Fruit fly (Drosophila melanogaster) whole organism, wandering third instar larva: Measurements from ENCODE around the gene CG13117.
A peak's percentile ranks its signal among the peaks of the same experiment; 100 is the strongest.

Experiments used
- CG32264 ChIP-seq: fragments of 200-800 bp; sonication (Bioruptor generic); optimal IDR thresholded peaks from 2 replicates; lab custom pipeline; 2016; ENCODE audit warnings: missing biosample characterization, missing genetic modification characterization
- CG9705 ChIP-seq: fragments of 200-800 bp; sonication (Bioruptor generic); optimal IDR thresholded peaks from 2 replicates; lab custom pipeline; 2018; ENCODE audit warnings: missing biosample characterization, mild to moderate bottlenecking, missing genetic modification characterization
- CrebA ChIP-seq: fragments of 200-800 bp; sonication (Bioruptor generic); optimal IDR thresholded peaks from 2 replicates; lab custom pipeline; 2016; ENCODE audit warnings: missing biosample characterization, mild to moderate bottlenecking, missing genetic modification characterization, borderline replicate concordance
- Dfd ChIP-seq: fragments of >200 bp; optimal IDR thresholded peaks from 2 replicates; lab custom pipeline; 2017; ENCODE audit warnings: missing biosample characterization, missing genetic modification characterization
- Dif ChIP-seq: fragments of 200-275, 200-300 bp; sonication (Bioruptor generic); optimal IDR thresholded peaks from 2 replicates; lab custom pipeline; 2018; ENCODE audit warnings: missing biosample characterization, missing genetic modification characterization; ENCODE audit not compliant: partially characterized antibody
- GATAd ChIP-seq: sonication (Bioruptor generic); optimal IDR thresholded peaks from 2 replicates; lab custom pipeline; 2016; ENCODE audit warnings: missing biosample characterization, missing genetic modification characterization
- HLH106 ChIP-seq: fragments of 200-800 bp; optimal IDR thresholded peaks from 3 replicates; lab custom pipeline; 2019; ENCODE audit warnings: missing biosample characterization, mild to moderate bottlenecking, missing genetic modification characterization, moderate library complexity
- Hnf4 ChIP-seq: fragments of 200-800 bp; sonication (Bioruptor generic); optimal IDR thresholded peaks from 2 replicates; lab custom pipeline; 2016; ENCODE audit warnings: missing biosample characterization, mild to moderate bottlenecking, missing genetic modification characterization
- Hr83 ChIP-seq: fragments of 200-300 bp; sonication (Bioruptor generic); optimal IDR thresholded peaks from 2 replicates; lab custom pipeline; 2016; ENCODE audit warnings: missing biosample characterization, mild to moderate bottlenecking, missing genetic modification characterization, moderate library complexity; ENCODE audit not compliant: poor library complexity, severe bottlenecking
- Jra ChIP-seq: sonication (Bioruptor generic); optimal IDR thresholded peaks from 2 replicates; lab custom pipeline; 2016; ENCODE audit warnings: missing biosample characterization, missing genetic modification characterization
- Mio ChIP-seq: sonication (Bioruptor generic); optimal IDR thresholded peaks from 2 replicates; lab custom pipeline; 2016; ENCODE audit warnings: missing biosample characterization, missing genetic modification characterization
- Myc ChIP-seq: fragments of >200 bp; optimal IDR thresholded peaks from 2 replicates; lab custom pipeline; 2017
- N ChIP-seq: fragments of >200 bp; optimal IDR thresholded peaks from 2 replicates; lab custom pipeline; 2018; ENCODE audit warnings: missing biosample characterization, missing external identifiers, missing genetic modification characterization
- OdsH ChIP-seq: fragments of 200-800 bp; sonication (Bioruptor generic); optimal IDR thresholded peaks from 2 replicates; lab custom pipeline; 2016; ENCODE audit warnings: missing biosample characterization, mild to moderate bottlenecking, missing genetic modification characterization
- Rel ChIP-seq, 2 experiments: fragments of 200-800 bp; sonication (Bioruptor generic) in 1 of 2; optimal IDR thresholded peaks; 2 replicates in 1 of 2; 3 replicates in 1 of 2; lab custom pipeline; 2016 to 2019; ENCODE audit warnings: mild to moderate bottlenecking in 2 of 2, missing biosample characterization in 2 of 2, missing genetic modification characterization in 2 of 2, moderate library complexity in 1 of 2
- Sp1 ChIP-seq: fragments of 200-800 bp; sonication (Bioruptor generic); optimal IDR thresholded peaks from 3 replicates; lab custom pipeline; 2019; ENCODE audit warnings: missing biosample characterization, mild to moderate bottlenecking, missing genetic modification characterization, moderate library complexity
- Vsx2 ChIP-seq: fragments of 200-300, 225-300 bp; sonication (Bioruptor generic); optimal IDR thresholded peaks from 2 replicates; lab custom pipeline; 2018; ENCODE audit warnings: missing biosample characterization, missing genetic modification characterization; ENCODE audit not compliant: partially characterized antibody
- br ChIP-seq: fragments of 200-800 bp; sonication (Bioruptor generic); optimal IDR thresholded peaks from 2 replicates; lab custom pipeline; 2016; ENCODE audit warnings: missing biosample characterization, missing genetic modification characterization
- brk ChIP-seq: fragments of 200-800 bp; sonication (Bioruptor generic); optimal IDR thresholded peaks from 2 replicates; lab custom pipeline; 2016; ENCODE audit warnings: missing biosample characterization, mild to moderate bottlenecking, missing genetic modification characterization
- dl ChIP-seq, 2 experiments: fragments of 175-275, 200-275 bp in 1 of 2; fragments of 200-275 bp in 1 of 2; sonication (Bioruptor generic); optimal IDR thresholded peaks; lab custom pipeline; 2018; ENCODE audit warnings: mild to moderate bottlenecking in 2 of 2, missing biosample characterization in 2 of 2, missing genetic modification characterization in 2 of 2, moderate library complexity in 2 of 2; ENCODE audit not compliant: partially characterized antibody in 2 of 2, insufficient read depth in 1 of 2
- dmrt93B ChIP-seq: fragments of 200-800 bp; sonication (Bioruptor generic); optimal IDR thresholded peaks from 2 replicates; lab custom pipeline; 2018; ENCODE audit warnings: missing biosample characterization, mild to moderate bottlenecking, missing genetic modification characterization
- ey ChIP-seq: fragments of 200-800 bp; sonication (Bioruptor generic); optimal IDR thresholded peaks from 2 replicates; lab custom pipeline; 2016; ENCODE audit warnings: missing biosample characterization, missing genetic modification characterization
- foxo ChIP-seq, 2 experiments: fragments of 200-800 bp; sonication (Bioruptor generic); optimal IDR thresholded peaks; 2 replicates in 1 of 2; 3 replicates in 1 of 2; lab custom pipeline; 2016 to 2017; ENCODE audit warnings: missing biosample characterization in 2 of 2, missing genetic modification characterization in 2 of 2
- fru ChIP-seq: fragments of 200-800 bp; sonication (Bioruptor generic); optimal IDR thresholded peaks from 3 replicates; lab custom pipeline; 2016; ENCODE audit warnings: missing biosample characterization, mild to moderate bottlenecking, missing genetic modification characterization
- h ChIP-seq: fragments of 200-800 bp; sonication (Bioruptor generic); optimal IDR thresholded peaks from 3 replicates; lab custom pipeline; 2016; ENCODE audit warnings: missing biosample characterization, mild to moderate bottlenecking, missing genetic modification characterization
- jim ChIP-seq: fragments of 175-275, 200-325 bp; sonication (Bioruptor generic); optimal IDR thresholded peaks from 2 replicates; lab custom pipeline; 2016; ENCODE audit warnings: missing biosample characterization, mild to moderate bottlenecking, missing genetic modification characterization
- lola ChIP-seq: fragments of >200 bp; optimal IDR thresholded peaks from 2 replicates; lab custom pipeline; 2017; ENCODE audit warnings: missing biosample characterization, missing genetic modification characterization
- pan ChIP-seq: fragments of >200 bp; optimal IDR thresholded peaks from 2 replicates; lab custom pipeline; 2017
- psq ChIP-seq: fragments of 200-800 bp; sonication (Bioruptor generic); optimal IDR thresholded peaks from 3 replicates; lab custom pipeline; 2017; ENCODE audit warnings: missing biosample characterization, mild to moderate bottlenecking, missing genetic modification characterization, moderate library complexity
- rgr ChIP-seq: fragments of 200-800 bp; sonication (Bioruptor generic); optimal IDR thresholded peaks from 3 replicates; lab custom pipeline; 2016; ENCODE audit warnings: missing biosample characterization, mild to moderate bottlenecking, missing genetic modification characterization
- sv ChIP-seq: fragments of 200-800 bp; sonication (Bioruptor generic); optimal IDR thresholded peaks from 3 replicates; lab custom pipeline; 2016; ENCODE audit warnings: missing biosample characterization, missing genetic modification characterization
- tai ChIP-seq: sonication (Bioruptor generic); optimal IDR thresholded peaks from 2 replicates; lab custom pipeline; 2016; ENCODE audit warnings: missing biosample characterization, missing genetic modification characterization
- usp ChIP-seq: fragments of >200 bp; optimal IDR thresholded peaks from 2 replicates; lab custom pipeline; 2017; ENCODE audit warnings: missing biosample characterization, missing genetic modification characterization
- woc ChIP-seq: sonication (Bioruptor generic); optimal IDR thresholded peaks from 2 replicates; lab custom pipeline; 2016; ENCODE audit warnings: missing biosample characterization, mild to moderate bottlenecking, missing genetic modification characterization

The CG13117 gene

DNA sequence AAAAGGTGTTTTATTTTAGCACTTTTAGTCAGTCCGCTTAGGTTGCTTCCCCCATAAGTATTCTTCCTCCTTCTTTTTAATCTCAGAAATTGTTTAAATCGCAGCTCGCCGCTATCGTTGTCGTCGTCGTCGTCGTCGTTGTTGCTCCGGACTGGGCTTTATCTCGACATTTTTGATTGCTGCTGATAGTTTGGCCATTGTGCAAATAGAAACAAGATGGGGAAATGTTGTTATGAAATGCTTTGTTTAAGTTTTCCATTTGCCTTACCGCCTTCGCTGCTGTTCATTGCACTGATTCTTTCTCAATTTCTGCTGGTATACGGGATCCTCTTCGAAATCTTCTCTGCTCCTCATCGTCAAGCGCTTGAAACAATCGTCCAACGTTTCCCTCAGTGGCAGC lies 33.4 kb upstream of the CG13117 start:
- TF ChIP-seq pan (lab: Kevin White, UChicago) (no peak), psq (GFP tag; lab: Kevin White, UChicago) (no peak), Hr83 (GFP tag; lab: Kevin White, UChicago) (no peak), jim (GFP tag; lab: Kevin White, UChicago) (no peak), Myc (lab: Kevin White, UChicago) (no peak), Dfd (GFP tag; lab: Kevin White, UChicago) (no peak), foxo (GFP tag; optimal IDR thresholded peaks at IDR 0.05; lab: Kevin White, UChicago) (no peak), h (no peak), tai (GFP tag; lab: Kevin White, UChicago) (no peak), GATAd (GFP tag; lab: Kevin White, UChicago) (no peak), CG32264 (GFP tag; lab: Kevin White, UChicago) (no peak), fru (GFP tag; lab: Kevin White, UChicago) (no peak), brk (GFP tag; lab: Kevin White, UChicago) (no peak), Jra (GFP tag; lab: Kevin White, UChicago) (no peak), Mio (GFP tag; lab: Kevin White, UChicago) (no peak), HLH106 (no peak), Sp1 (GFP tag; lab: Kevin White, UChicago) (no peak), OdsH (GFP tag; lab: Kevin White, UChicago) (no peak)

DNA sequence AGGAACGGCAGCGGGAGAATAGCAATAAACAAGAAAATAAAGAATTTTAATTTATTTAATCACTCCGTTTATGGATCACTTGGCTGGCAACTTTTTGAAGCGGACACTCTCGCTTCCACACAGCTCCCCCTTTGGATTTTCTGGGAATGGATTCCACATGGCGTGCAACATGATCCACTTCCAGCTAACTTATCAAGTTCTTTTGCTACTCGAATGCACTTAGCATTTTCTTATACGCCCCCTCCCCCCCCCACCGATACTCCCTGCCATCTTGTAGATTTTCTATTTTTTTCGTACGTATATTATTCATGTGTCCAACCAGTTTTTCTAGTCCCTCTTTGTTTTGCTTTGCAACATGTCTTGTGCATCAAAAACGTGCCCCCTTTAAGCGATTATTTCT lies 32.1 kb upstream of the CG13117 start:
- TF ChIP-seq br: no peak
- no peak for TF ChIP-seq fru (GFP tag; lab: Kevin White, UChicago)
- no peak for TF ChIP-seq usp (GFP tag; lab: Kevin White, UChicago)
- TF ChIP-seq brk (GFP tag; lab: Kevin White, UChicago): no peak
- no peak for TF ChIP-seq h
- no peak for TF ChIP-seq CG9705 (GFP tag; lab: Kevin White, UChicago)
- TF ChIP-seq Hnf4 (GFP tag; lab: Kevin White, UChicago): no peak
- no peak for TF ChIP-seq Myc (lab: Kevin White, UChicago)
- TF ChIP-seq Hr83 (GFP tag; lab: Kevin White, UChicago): no peak
- TF ChIP-seq foxo (GFP tag; optimal IDR thresholded peaks at IDR 0.05; lab: Kevin White, UChicago): no peak
- TF ChIP-seq Jra (GFP tag; lab: Kevin White, UChicago): no peak
- no peak for TF ChIP-seq pan (lab: Kevin White, UChicago)
- TF ChIP-seq rgr (GFP tag; lab: Kevin White, UChicago): no peak
- TF ChIP-seq Mio (GFP tag; lab: Kevin White, UChicago): no peak
- no peak for TF ChIP-seq Rel (GFP tag; optimal IDR thresholded peaks at IDR 0.05; lab: Kevin White, UChicago)
- TF ChIP-seq Rel (tag; optimal IDR thresholded peaks at IDR 0.05; lab: Kevin White, UChicago): no peak

DNA sequence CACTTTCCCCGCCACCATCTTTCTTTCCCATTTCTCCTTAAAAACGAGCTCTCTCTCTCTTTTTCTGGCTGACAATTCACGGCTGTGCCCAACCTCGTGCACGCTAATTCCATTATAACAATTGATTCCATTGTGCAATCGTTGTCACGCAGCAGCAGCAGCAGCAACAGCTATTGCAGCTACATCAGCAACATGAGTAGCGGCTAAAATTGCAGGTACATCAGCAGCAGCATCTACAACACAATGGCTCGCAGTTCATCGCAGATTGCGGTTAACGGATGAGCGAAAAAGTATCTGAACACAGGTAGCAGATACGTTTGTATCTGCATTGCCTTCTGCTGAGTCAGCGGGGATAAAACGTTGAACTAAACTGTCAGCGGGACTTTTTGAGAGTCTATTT lies 31.2 kb upstream of the CG13117 start:
- TF ChIP-seq Vsx2 (GFP tag; lab: Kevin White, UChicago): no peak
- TF ChIP-seq foxo (GFP tag; optimal IDR thresholded peaks at IDR 0.05; lab: Kevin White, UChicago): no peak
- TF ChIP-seq woc (GFP tag; lab: Kevin White, UChicago): no peak
- no peak for TF ChIP-seq pan (lab: Kevin White, UChicago)
- no peak for TF ChIP-seq N (GFP tag; lab: Kevin White, UChicago)
- TF ChIP-seq dl (GFP tag; optimal IDR thresholded peaks at IDR 0.05; lab: Kevin White, UChicago; ENCODE audit: insufficient read depth in 1 of 2, partially characterized antibody in 2 of 2): no peak
- no peak for TF ChIP-seq ey (GFP tag; lab: Kevin White, UChicago)
- no peak for TF ChIP-seq CrebA

DNA sequence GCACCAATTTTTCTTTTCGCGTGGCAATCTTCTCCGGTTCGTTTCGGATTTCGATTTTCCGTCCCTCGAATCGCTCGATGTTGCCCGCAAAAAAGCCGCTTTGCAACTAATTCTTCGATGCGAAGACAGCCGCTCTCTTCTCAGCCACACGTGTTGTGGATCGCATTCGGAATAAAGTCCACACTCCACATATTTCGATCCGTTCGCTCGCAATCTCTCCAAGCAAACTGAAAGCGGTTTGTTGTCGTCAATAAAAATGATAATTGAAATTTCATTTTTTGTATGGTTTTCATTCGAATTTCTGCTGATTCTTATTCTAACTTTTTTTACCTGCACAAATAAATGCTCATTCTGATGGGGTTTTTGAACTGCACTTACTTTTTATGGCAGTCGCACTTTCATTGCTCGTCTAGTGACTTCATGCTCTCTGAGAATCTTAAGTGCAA lies 30.6 kb upstream of the CG13117 start, which contains the start of gene CG31710:
Gene CG31710, minus strand, starts transcription at position 83 of the 446 bp plus-strand sequence.
- TF ChIP-seq woc (GFP tag; lab: Kevin White, UChicago) (no peak), Myc (lab: Kevin White, UChicago) (no peak), usp (GFP tag; lab: Kevin White, UChicago) (no peak), Rel (GFP tag; optimal IDR thresholded peaks at IDR 0.05; lab: Kevin White, UChicago) (no peak), Rel (tag; optimal IDR thresholded peaks at IDR 0.05; lab: Kevin White, UChicago) (peak; percentile 7), foxo (GFP tag; optimal IDR thresholded peaks at IDR 0.05; lab: Kevin White, UChicago) (no peak), sv (GFP tag; lab: Kevin White, UChicago) (no peak), Hnf4 (GFP tag; lab: Kevin White, UChicago) (no peak), br (no peak), Dif (GFP tag; lab: Kevin White, UChicago) (peak; percentile 46), Jra (GFP tag; lab: Kevin White, UChicago) (no peak), brk (GFP tag; lab: Kevin White, UChicago) (peak; percentile 73), ey (GFP tag; lab: Kevin White, UChicago) (no peak), Hr83 (GFP tag; lab: Kevin White, UChicago) (peak; percentile 62), HLH106 (no peak), N (GFP tag; lab: Kevin White, UChicago) (no peak), psq (GFP tag; lab: Kevin White, UChicago) (peak; percentile 10), CrebA (no peak), lola (GFP tag; lab: Kevin White, UChicago) (no peak), Mio (GFP tag; lab: Kevin White, UChicago) (no peak), CG32264 (GFP tag; lab: Kevin White, UChicago) (no peak), OdsH (GFP tag; lab: Kevin White, UChicago) (no peak), Vsx2 (GFP tag; lab: Kevin White, UChicago) (no peak), fru (GFP tag; lab: Kevin White, UChicago) (peak; percentile 28), dmrt93B (GFP tag; lab: Kevin White, UChicago) (no peak), h (peak; percentile 1), CG9705 (GFP tag; lab: Kevin White, UChicago) (no peak), Sp1 (GFP tag; lab: Kevin White, UChicago) (peak; percentile 10), dl (GFP tag; optimal IDR thresholded peaks at IDR 0.05; lab: Kevin White, UChicago; ENCODE audit: insufficient read depth in 1 of 2, partially characterized antibody in 2 of 2) (peak in 1 of 2 experiments; percentile 7)
